Fruit fly (Drosophila melanogaster) whole organism, prepupa: ENCODE data around the gene CG4709.

Experiments used
- CG31627 ChIP-seq: fragments of 200-800 bp; sonication (Bioruptor generic); optimal IDR thresholded peaks from 3 replicates; lab custom pipeline; 2016; ENCODE audit warnings: missing biosample characterization, missing genetic modification characterization
- CG34406 ChIP-seq: fragments of 200-800 bp; sonication (Bioruptor generic); optimal IDR thresholded peaks from 3 replicates; lab custom pipeline; 2016; ENCODE audit warnings: missing biosample characterization, missing genetic modification characterization
- CG6808 ChIP-seq: fragments of 200-800 bp; sonication (Bioruptor generic); optimal IDR thresholded peaks from 3 replicates; lab custom pipeline; 2017; ENCODE audit warnings: missing biosample characterization, missing genetic modification characterization, mild to moderate bottlenecking, moderate library complexity, missing genetic modification reagents
- CG6854 ChIP-seq: fragments of 200-800 bp; sonication (Bioruptor generic); optimal IDR thresholded peaks from 2 replicates; lab custom pipeline; 2017; ENCODE audit warnings: missing biosample characterization, mild to moderate bottlenecking, missing genetic modification characterization
- CG8119 ChIP-seq: fragments of 200-800 bp; sonication (Bioruptor generic); IDR thresholded peaks from 3 replicates; pipeline ENCODE4 v1.3.6; 2022; ENCODE audit warnings: missing biosample characterization, missing genetic modification characterization
- Eip93F ChIP-seq: fragments of 200-800 bp; sonication (Bioruptor generic); optimal IDR thresholded peaks from 2 replicates; lab custom pipeline; 2016; ENCODE audit warnings: missing biosample characterization, mild to moderate bottlenecking, missing genetic modification characterization
- Ets21C ChIP-seq: fragments of 200-800 bp; sonication (Bioruptor generic); optimal IDR thresholded peaks from 3 replicates; lab custom pipeline; 2016; ENCODE audit warnings: missing biosample characterization, missing genetic modification characterization
- Gug ChIP-seq: fragments of 200-800 bp; sonication (Bioruptor generic); IDR thresholded peaks from 2 replicates; pipeline ENCODE4 v1.3.6; 2022; ENCODE audit warnings: missing biosample characterization, missing genetic modification characterization
- OdsH ChIP-seq: fragments of 200-800 bp; sonication (Bioruptor generic); optimal IDR thresholded peaks from 3 replicates; lab custom pipeline; 2016; ENCODE audit warnings: missing biosample characterization, missing genetic modification characterization
- esn ChIP-seq: fragments of 200-800 bp; sonication (Bioruptor generic); optimal IDR thresholded peaks from 2 replicates; lab custom pipeline; 2016; ENCODE audit warnings: missing biosample characterization, mild to moderate bottlenecking, missing genetic modification characterization, moderate library complexity
- net ChIP-seq: fragments of 200-800 bp; sonication (Bioruptor generic); optimal IDR thresholded peaks from 3 replicates; lab custom pipeline; 2016; ENCODE audit warnings: missing biosample characterization, missing genetic modification characterization
- topi ChIP-seq: fragments of 200-800 bp; sonication (Bioruptor generic); optimal IDR thresholded peaks from 3 replicates; lab custom pipeline; 2016; ENCODE audit warnings: missing biosample characterization, missing genetic modification characterization

DNA sequence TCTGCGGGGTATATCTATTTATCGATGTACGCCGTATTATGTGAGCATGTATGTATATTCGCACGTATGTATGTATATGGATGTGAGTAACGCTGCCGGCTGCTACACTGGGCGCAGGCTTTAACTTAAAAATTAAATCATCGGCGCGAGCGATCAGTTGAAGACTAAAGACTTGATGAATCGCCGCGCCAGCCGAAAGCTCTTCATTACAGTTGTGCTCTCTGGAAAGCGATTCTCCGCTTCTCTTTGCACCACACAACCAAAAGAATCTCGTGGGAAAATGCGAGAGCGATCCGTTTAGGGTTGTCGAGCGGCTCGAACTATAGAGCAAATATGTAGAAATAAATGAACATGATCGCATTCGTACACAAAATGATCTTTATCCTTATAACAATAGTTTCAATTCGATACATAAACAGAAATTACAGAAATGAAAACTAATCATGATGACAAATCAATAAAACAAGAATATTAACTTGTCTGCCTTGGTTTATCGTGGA lies 45.6 kb upstream of the CG4709 start, which contains the start of gene CG13124:
- TF ChIP-seq CG8119 (GFP tag; lab: Robert Waterston, UW) (peak; percentile 25; the same call in 1 of the 3 replicates), OdsH (GFP tag; lab: Kevin White, UChicago) (peak; percentile 21), CG6854 (GFP tag; lab: Kevin White, UChicago) (no peak), Eip93F (GFP tag; lab: Kevin White, UChicago) (no peak), Gug (GFP tag; lab: Robert Waterston, UW) (no peak), Ets21C (GFP tag; lab: Kevin White, UChicago) (no peak), CG34406 (peak; percentile 17), CG31627 (GFP tag; lab: Kevin White, UChicago) (no peak), topi (GFP tag; lab: Kevin White, UChicago) (peak; percentile 7), CG6808 (GFP tag; lab: Kevin White, UChicago) (peak; percentile 7), net (GFP tag; lab: Kevin White, UChicago) (peak; percentile 37), esn (GFP tag; lab: Kevin White, UChicago) (peak; percentile 33)
